Fruit fly (Drosophila melanogaster): Measurements from ENCODE around the gene eIF2beta.

eIF2beta gene

dm6 chr3L:12484948-12485347, 41.6 kb downstream of the eIF2beta start, which contains the start of gene CG10663 (continued):
- TF ChIP-seq disco-r (GFP tag; optimal IDR thresholded peaks at IDR 0.05) (no peak), salm (tag; optimal IDR thresholded peaks at IDR 0.05) (no peak), Opbp (GFP tag; IDR thresholded peaks at IDR 0.05; ENCODE audit: partially characterized antibody) (0 out of 3 replicates have a peak, but pooled peaks have one; percentile 24), pho (GFP tag; optimal IDR thresholded peaks at IDR 0.05) (no peak), CG6175 (GFP tag; IDR thresholded peaks at IDR 0.05) (0 out of 3 replicates have a peak, but pooled peaks have one; percentile 15), unpg (GFP tag; optimal IDR thresholded peaks at IDR 0.05) (peak; percentile 18), CG10565 (GFP tag; optimal IDR thresholded peaks at IDR 0.05) (no peak), CG14014 (GFP tag; IDR thresholded peaks at IDR 0.05) (peak; percentile 32; the same call in 1 of the 2 replicates), CG4617 (GFP tag; optimal IDR thresholded peaks at IDR 0.05; ENCODE audit: borderline replicate concordance) (no peak), Spps (tag; optimal IDR thresholded peaks at IDR 0.05) (no peak), D (optimal IDR thresholded peaks at IDR 0.05) (no peak), D (GFP tag; optimal IDR thresholded peaks at IDR 0.05) (no peak), CG10979 (tag; optimal IDR thresholded peaks at IDR 0.05) (no peak), Lpt (GFP tag; optimal IDR thresholded peaks at IDR 0.05) (no peak), CG16779 (GFP tag; IDR thresholded peaks at IDR 0.05) (no peak), Sry-δ (GFP tag; optimal IDR thresholded peaks at IDR 0.05) (no peak), Myb (GFP tag; optimal IDR thresholded peaks at IDR 0.05) (no peak), CG2889 (GFP tag; IDR thresholded peaks at IDR 0.05) (no peak), NfI (GFP tag; optimal IDR thresholded peaks at IDR 0.05) (peak; percentile 20), B-H2 (GFP tag; optimal IDR thresholded peaks at IDR 0.05) (no peak), CG10274 (GFP tag; optimal IDR thresholded peaks at IDR 0.05) (no peak), MBD-R2 (GFP tag; IDR thresholded peaks at IDR 0.05) (0 out of 2 replicates have a peak, but pooled peaks have one; percentile 10), trem (tag; optimal IDR thresholded peaks at IDR 0.05) (no peak), pan (optimal IDR thresholded peaks at IDR 0.05) (no peak), pan (GFP tag; optimal IDR thresholded peaks at IDR 0.05 in 1 of 2, IDR thresholded peaks at IDR 0.05 in 1 of 2) (peak in 1 of 2 experiments; percentile 32), Oaz (GFP tag; IDR thresholded peaks at IDR 0.05) (no peak), Max (GFP tag; optimal IDR thresholded peaks at IDR 0.05) (peak; percentile 10), Ssrp (tag; optimal IDR thresholded peaks at IDR 0.05) (no peak), CG30431 (GFP tag; optimal IDR thresholded peaks at IDR 0.05) (no peak), CG13123 (GFP tag; optimal IDR thresholded peaks at IDR 0.05) (no peak), crol (GFP tag; IDR thresholded peaks at IDR 0.05) (no peak), CG11723 (GFP tag; optimal IDR thresholded peaks at IDR 0.05) (peak; percentile 33), bcd (GFP tag; optimal IDR thresholded peaks at IDR 0.05) (no peak), CG17829 (tag; optimal IDR thresholded peaks at IDR 0.05) (no peak), phol (tag; optimal IDR thresholded peaks at IDR 0.05) (no peak), chif (GFP tag; optimal IDR thresholded peaks at IDR 0.05) (peak in 1 of 2 experiments; percentile 13), maf-S (GFP tag; optimal IDR thresholded peaks at IDR 0.05) (no peak), Sox102F (GFP tag; optimal IDR thresholded peaks at IDR 0.05) (no peak), sima (GFP tag; optimal IDR thresholded peaks at IDR 0.05) (no peak), jigr1 (GFP tag; IDR thresholded peaks at IDR 0.05) (no peak), Hr3 (GFP tag; optimal IDR thresholded peaks at IDR 0.05) (no peak), Ada2b (GFP tag; IDR thresholded peaks at IDR 0.05) (peak; percentile 28), pros (GFP tag; optimal IDR thresholded peaks at IDR 0.05) (no peak), tgo (GFP tag; IDR thresholded peaks at IDR 0.05) (no peak; the same call in 2 of the 3 replicates), CG7786 (GFP tag; optimal IDR thresholded peaks at IDR 0.05) (no peak), gsb-n (tag; optimal IDR thresholded peaks at IDR 0.05) (no peak), toy (GFP tag; IDR thresholded peaks at IDR 0.05) (no peak), CTCF (GFP tag; optimal IDR thresholded peaks at IDR 0.05) (no peak), CG7987 (GFP tag; optimal IDR thresholded peaks at IDR 0.05) (no peak), NC2β (GFP tag; optimal IDR thresholded peaks at IDR 0.05) (no peak), CG1603 (tag; optimal IDR thresholded peaks at IDR 0.05) (peak; percentile 36), Hr39 (optimal IDR thresholded peaks at IDR 0.05) (no peak), CG12659 (GFP tag; optimal IDR thresholded peaks at IDR 0.05) (no peak)
